Worm (Caenorhabditis elegans): Measurements from ENCODE around the gene sru-12.
A peak's percentile ranks its signal among the peaks of the same experiment; 100 is the strongest.

DNA sequence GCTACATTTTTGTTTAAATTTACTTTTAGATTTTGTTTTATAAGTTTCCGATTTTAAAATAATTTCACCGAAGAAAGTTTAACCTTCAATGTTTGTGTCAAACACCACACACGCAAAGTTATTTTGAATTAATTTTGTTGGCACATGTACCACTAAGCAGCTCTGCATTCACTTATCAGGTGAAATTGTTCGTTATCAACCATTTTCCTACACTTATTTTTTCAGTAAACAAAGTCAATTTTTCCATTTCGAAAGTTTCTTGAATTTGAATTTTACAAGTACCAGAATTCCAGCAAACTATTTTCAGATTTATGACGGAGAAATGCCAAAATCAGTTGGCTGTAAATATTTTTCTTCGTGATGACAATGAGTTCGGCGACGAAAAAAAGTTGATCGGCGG, 36.2 kb downstream of the sru-12 start, which contains the start of gene C08F11.3:
- TF ChIP-seq pqm-1 (tag; optimal IDR thresholded peaks at IDR 0.05) (no peak), lin-15B (tag; optimal IDR thresholded peaks at IDR 0.05) (no peak), egl-27 (tag; optimal IDR thresholded peaks at IDR 0.05) (no peak), nhr-77 (tag; optimal IDR thresholded peaks at IDR 0.05) (no peak), sea-2 (GFP tag; optimal IDR thresholded peaks at IDR 0.05) (no peak), ZK546.5 (tag; optimal IDR thresholded peaks at IDR 0.05) (no peak), pha-4 (tag; optimal IDR thresholded peaks at IDR 0.05) (peak; percentile 19), fkh-2 (tag; optimal IDR thresholded peaks at IDR 0.05) (no peak), mdl-1 (tag; optimal IDR thresholded peaks at IDR 0.05) (no peak), lsy-12 (tag; optimal IDR thresholded peaks at IDR 0.05) (no peak), nhr-28 (tag; optimal IDR thresholded peaks at IDR 0.05) (no peak), nhr-76 (tag; optimal IDR thresholded peaks at IDR 0.05) (no peak), unc-39 (tag; optimal IDR thresholded peaks at IDR 0.05) (no peak), ceh-28 (tag; optimal IDR thresholded peaks at IDR 0.05) (no peak)

Measured in whole organism, L3 larva.